Fruit fly (Drosophila melanogaster): ENCODE results near the gene Gbs-70E.

- no peak for TF ChIP-seq ttk (optimal IDR thresholded peaks at IDR 0.05)
- no peak for TF ChIP-seq psq (optimal IDR thresholded peaks at IDR 0.05)
- no peak for TF ChIP-seq Myc (optimal IDR thresholded peaks at IDR 0.05)
These were observed 16.2 kb downstream of the Gbs-70E start for dm6 chr3L:14534619-14535018.
